Worm (Caenorhabditis elegans) whole organism, L3 larva: Measurements from ENCODE around the gene dph-2.
A peak's percentile ranks its signal among the peaks of the same experiment; 100 is the strongest.

Experiments used
- R02D3.7 ChIP-seq: fragments of 150-350 bp; optimal IDR thresholded peaks from 2 replicates; lab custom pipeline; 2014; ENCODE audit warnings: missing biosample characterization, missing genetic modification characterization
- ZK546.5 ChIP-seq: sonication (generic microtip); optimal IDR thresholded peaks from 2 replicates; lab custom pipeline; 2017; ENCODE audit warnings: missing biosample characterization, missing genetic modification characterization
- aly-2 ChIP-seq: fragments of 150-350 bp; optimal IDR thresholded peaks from 2 replicates; lab custom pipeline; 2014; ENCODE audit warnings: missing biosample characterization, missing genetic modification characterization
- ama-1 ChIP-seq: fragments of 150-350 bp; optimal IDR thresholded peaks from 2 replicates; lab custom pipeline; 2018
- ceh-82 ChIP-seq: fragments of 150-350 bp; optimal IDR thresholded peaks from 2 replicates; lab custom pipeline; 2014; ENCODE audit warnings: missing biosample characterization, missing genetic modification characterization
- daf-12 ChIP-seq: fragments of 150-350 bp; optimal IDR thresholded peaks from 2 replicates; lab custom pipeline; 2014; ENCODE audit warnings: missing biosample characterization, missing genetic modification reagents, missing genetic modification characterization
- egl-27 ChIP-seq: sonication (generic microtip); optimal IDR thresholded peaks from 4 replicates; lab custom pipeline; 2017; ENCODE audit warnings: missing biosample characterization, missing genetic modification reagents, missing genetic modification characterization
- elt-1 ChIP-seq: fragments of 150-350 bp; optimal IDR thresholded peaks from 2 replicates; lab custom pipeline; 2014; ENCODE audit warnings: missing biosample characterization, missing genetic modification characterization
- elt-2 ChIP-seq: sonication (generic microtip); optimal IDR thresholded peaks from 2 replicates; lab custom pipeline; 2016; ENCODE audit warnings: missing genetic modification reagents, mild to moderate bottlenecking, missing genetic modification characterization, missing compliant biosample characterization
- eor-1 ChIP-seq, 2 experiments: fragments of 150-350 bp; optimal IDR thresholded peaks; 2 replicates each; lab custom pipeline; 2014 to 2018; ENCODE audit warnings: missing biosample characterization in 2 of 2, missing genetic modification characterization in 2 of 2
- fkh-10 ChIP-seq: sonication (generic microtip); optimal IDR thresholded peaks from 2 replicates; lab custom pipeline; 2017; ENCODE audit warnings: missing biosample characterization, missing genetic modification reagents, missing genetic modification characterization
- fkh-2 ChIP-seq: fragments of 150-350 bp; optimal IDR thresholded peaks from 2 replicates; lab custom pipeline; 2014; ENCODE audit warnings: missing biosample characterization, missing genetic modification reagents, missing genetic modification characterization
- fos-1 ChIP-seq: fragments of 150-350 bp; optimal IDR thresholded peaks from 2 replicates; lab custom pipeline; 2014; ENCODE audit warnings: missing biosample characterization, missing genetic modification characterization
- hmg-11 ChIP-seq: sonication (generic microtip); optimal IDR thresholded peaks from 2 replicates; lab custom pipeline; 2016; ENCODE audit warnings: missing genetic modification characterization, missing compliant biosample characterization
- jun-1 ChIP-seq: fragments of 150-350 bp; optimal IDR thresholded peaks from 2 replicates; lab custom pipeline; 2014; ENCODE audit warnings: missing biosample characterization, missing genetic modification reagents, missing genetic modification characterization
- lin-15B ChIP-seq: fragments of 150-350 bp; optimal IDR thresholded peaks from 2 replicates; lab custom pipeline; 2014; ENCODE audit warnings: missing biosample characterization, missing genetic modification characterization
- lin-39 ChIP-seq: fragments of 150-350 bp; optimal IDR thresholded peaks from 2 replicates; lab custom pipeline; 2018; ENCODE audit warnings: missing biosample characterization, missing genetic modification reagents, missing genetic modification characterization
- mdl-1 ChIP-seq: fragments of 150-350 bp; optimal IDR thresholded peaks from 2 replicates; lab custom pipeline; 2014; ENCODE audit warnings: missing biosample characterization, missing genetic modification characterization
- nfya-1 ChIP-seq: sonication (generic microtip); optimal IDR thresholded peaks from 2 replicates; lab custom pipeline; 2017; ENCODE audit warnings: missing genetic modification characterization, mild to moderate bottlenecking, missing compliant biosample characterization, antibody characterized with exemption, moderate library complexity; ENCODE audit not compliant: insufficient read depth
- nhr-11 ChIP-seq: fragments of 150-350 bp; optimal IDR thresholded peaks from 2 replicates; lab custom pipeline; 2014; ENCODE audit warnings: missing biosample characterization, missing genetic modification characterization
- nhr-12 ChIP-seq: fragments of 150-350 bp; optimal IDR thresholded peaks from 2 replicates; lab custom pipeline; 2014; ENCODE audit warnings: missing biosample characterization, missing genetic modification characterization
- nhr-23 ChIP-seq: fragments of 150-350 bp; optimal IDR thresholded peaks from 2 replicates; lab custom pipeline; 2014; ENCODE audit warnings: missing biosample characterization, missing genetic modification reagents, missing genetic modification characterization
- nhr-237 ChIP-seq: fragments of 150-350 bp; optimal IDR thresholded peaks from 2 replicates; lab custom pipeline; 2014; ENCODE audit warnings: missing biosample characterization, missing genetic modification characterization
- nhr-25 ChIP-seq: sonication (generic microtip); optimal IDR thresholded peaks from 2 replicates; lab custom pipeline; 2017; ENCODE audit warnings: missing biosample characterization, missing genetic modification characterization
- nhr-28 ChIP-seq: fragments of 150-350 bp; optimal IDR thresholded peaks from 2 replicates; lab custom pipeline; 2014; ENCODE audit warnings: missing biosample characterization, missing genetic modification characterization
- nhr-43 ChIP-seq: sonication (generic microtip); optimal IDR thresholded peaks from 2 replicates; lab custom pipeline; 2016; ENCODE audit warnings: mild to moderate bottlenecking, missing genetic modification characterization, missing compliant biosample characterization; ENCODE audit not compliant: poor library complexity, severe bottlenecking
- nhr-76 ChIP-seq: fragments of 150-350 bp; sonication (generic microtip); optimal IDR thresholded peaks from 5 replicates; lab custom pipeline; 2014; ENCODE audit warnings: missing biosample characterization, missing genetic modification characterization
- pha-4 ChIP-seq: fragments of 150-350 bp; optimal IDR thresholded peaks from 2 replicates; lab custom pipeline; 2014; ENCODE audit warnings: missing biosample characterization, missing genetic modification reagents, missing genetic modification characterization
- pqm-1 ChIP-seq: fragments of 150-350 bp; optimal IDR thresholded peaks from 2 replicates; lab custom pipeline; 2017; ENCODE audit warnings: missing biosample characterization, missing genetic modification characterization, inconsistent platforms
- skn-1 ChIP-seq: fragments of 150-350 bp; optimal IDR thresholded peaks from 2 replicates; lab custom pipeline; 2014; ENCODE audit warnings: missing biosample characterization, missing genetic modification characterization
- unc-39 ChIP-seq: sonication (generic microtip); optimal IDR thresholded peaks from 4 replicates; lab custom pipeline; 2017; ENCODE audit warnings: missing biosample characterization, missing genetic modification characterization
- unc-62 ChIP-seq: fragments of 150-350 bp; sonication (generic microtip); optimal IDR thresholded peaks from 4 replicates; lab custom pipeline; 2014; ENCODE audit warnings: missing biosample characterization, missing genetic modification reagents, missing genetic modification characterization
- zag-1 ChIP-seq: fragments of 150-350 bp; optimal IDR thresholded peaks from 2 replicates; lab custom pipeline; 2014; ENCODE audit warnings: missing biosample characterization, missing genetic modification characterization
- ztf-11 ChIP-seq: fragments of 150-350 bp; optimal IDR thresholded peaks from 2 replicates; lab custom pipeline; 2014; ENCODE audit warnings: missing biosample characterization, missing genetic modification characterization
- ztf-4 ChIP-seq: fragments of 150-350 bp; optimal IDR thresholded peaks from 2 replicates; lab custom pipeline; 2014; ENCODE audit warnings: missing biosample characterization, missing genetic modification characterization

The dph-2 gene

DNA sequence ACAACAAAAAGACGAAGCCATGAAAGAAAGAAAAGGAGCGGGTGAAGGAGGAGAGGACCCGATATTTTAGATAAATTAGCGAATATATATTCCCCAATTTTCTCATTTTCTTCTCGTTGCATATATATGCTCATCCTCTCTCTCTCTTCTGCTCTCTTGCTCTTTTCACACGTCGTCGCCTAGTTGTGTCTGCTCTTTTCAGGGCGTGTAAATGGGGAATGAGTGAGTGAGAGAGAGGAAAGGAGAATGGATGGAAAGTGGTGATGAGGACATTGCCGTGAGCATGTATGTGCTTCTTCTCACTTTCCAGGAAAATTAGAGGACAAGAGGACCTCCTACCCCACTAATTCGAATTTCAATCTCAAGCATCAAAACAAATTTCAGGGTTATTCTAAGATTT, 41.4 kb upstream of the dph-2 start:
- TF ChIP-seq aly-2 (tag; lab: Kevin White, UChicago): no peak
- TF ChIP-seq hmg-11: peak; percentile 33
- no peak for TF ChIP-seq nhr-25

DNA sequence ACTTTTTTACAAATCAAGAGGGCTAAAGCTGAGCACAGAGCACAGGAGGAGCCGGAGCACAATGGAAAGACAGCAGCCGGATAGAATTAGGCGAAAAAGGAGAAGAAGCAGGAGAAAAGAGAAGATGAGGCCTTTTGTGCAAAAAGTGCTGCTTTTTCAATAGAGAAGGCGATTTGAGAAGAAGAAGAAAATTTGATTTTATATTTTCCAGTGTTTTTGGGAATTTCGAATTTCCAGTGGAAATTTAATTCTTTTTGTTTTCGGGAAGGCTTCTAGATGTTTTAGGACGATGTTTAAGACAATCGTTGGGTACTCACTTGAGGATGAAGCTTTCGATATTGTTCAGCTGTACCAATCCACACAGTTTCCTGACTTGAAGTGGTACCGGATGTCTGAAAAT, 39.6 kb upstream of the dph-2 start:
- TF ChIP-seq hmg-11 (no peak), fkh-10 (GFP tag; lab: Kevin White, UChicago) (peak; percentile 94)
- TF ChIP-seq, all 47 proteins: peak for 1

DNA sequence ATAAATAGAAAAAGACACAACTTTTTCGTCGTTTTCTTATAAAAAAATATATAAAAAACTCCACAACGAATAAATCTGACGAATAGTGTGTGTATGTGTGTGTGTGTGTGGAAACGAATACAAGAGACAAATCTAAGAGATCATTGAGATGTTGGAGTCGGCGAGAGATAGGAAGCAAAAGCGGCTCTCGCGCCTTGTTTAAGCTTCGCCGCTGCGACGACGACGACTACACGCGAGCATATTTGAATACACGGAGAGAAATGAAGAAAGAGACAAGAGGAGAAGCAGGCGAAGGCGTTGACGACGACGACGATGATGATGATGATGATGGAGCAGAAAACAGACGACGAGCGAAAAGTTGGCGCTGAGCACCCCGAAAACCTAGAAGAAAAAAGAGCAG, 30.7 kb upstream of the dph-2 start:
- TF ChIP-seq hmg-11: peak; percentile 44
- TF ChIP-seq fkh-2 (tag; lab: Kevin White, UChicago): no peak
- TF ChIP-seq pha-4 (tag; lab: Kevin White, UChicago): no peak
- TF ChIP-seq skn-1 (tag; lab: Kevin White, UChicago): no peak
- TF ChIP-seq lin-15B (tag; lab: Kevin White, UChicago): peak; percentile 18
- peak; percentile 81 for TF ChIP-seq lin-39 (tag; lab: Kevin White, UChicago)
- no peak for TF ChIP-seq egl-27 (tag; lab: Kevin White, UChicago)
- no peak for TF ChIP-seq ztf-4
- TF ChIP-seq nfya-1 (tag; lab: Kevin White, UChicago): peak; percentile 44
- TF ChIP-seq daf-12 (tag; lab: Kevin White, UChicago): no peak
- TF ChIP-seq, all 47 proteins: peak for 4

DNA sequence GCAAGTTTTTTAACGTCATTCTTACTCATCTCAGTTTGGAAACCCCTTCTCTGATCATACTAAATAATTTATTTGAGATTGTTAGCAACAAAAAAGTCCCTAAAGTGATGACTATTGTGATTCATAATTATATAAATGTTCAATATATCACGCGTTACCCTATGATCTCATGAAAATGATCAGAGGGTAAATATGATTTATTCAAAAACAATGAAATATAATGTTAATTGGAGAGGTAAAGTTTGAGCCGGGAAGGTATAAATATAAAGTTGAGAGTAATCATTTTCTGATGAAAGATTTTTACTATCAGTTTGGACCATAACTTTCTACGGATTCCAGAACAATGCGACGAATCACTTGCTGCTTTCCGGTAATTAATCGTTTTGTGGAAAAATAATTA, 23.0 kb upstream of the dph-2 start, which contains the start of gene C52A11.3:
Gene C52A11.3, plus strand, starts transcription at position 301 of the 400 bp plus-strand sequence.
- TF ChIP-seq jun-1 (tag; lab: Kevin White, UChicago) (no peak), ZK546.5 (no peak), pha-4 (tag; lab: Kevin White, UChicago) (no peak), unc-62 (GFP tag; lab: Kevin White, UChicago) (no peak), ztf-4 (no peak), elt-1 (tag; lab: Kevin White, UChicago) (no peak), nhr-25 (no peak), ceh-82 (tag; lab: Kevin White, UChicago) (no peak), egl-27 (tag; lab: Kevin White, UChicago) (no peak), nhr-12 (no peak), mdl-1 (no peak), hmg-11 (no peak), daf-12 (tag; lab: Kevin White, UChicago) (no peak), nhr-11 (tag; lab: Kevin White, UChicago) (no peak), unc-39 (tag; lab: Kevin White, UChicago) (no peak), fos-1 (tag; lab: Kevin White, UChicago) (no peak), eor-1 (tag; optimal IDR thresholded peaks at IDR 0.05; lab: Kevin White, UChicago) (no peak), pqm-1 (tag; lab: Kevin White, UChicago) (no peak)
- TF ChIP-seq, all 47 proteins: peak for 0

DNA sequence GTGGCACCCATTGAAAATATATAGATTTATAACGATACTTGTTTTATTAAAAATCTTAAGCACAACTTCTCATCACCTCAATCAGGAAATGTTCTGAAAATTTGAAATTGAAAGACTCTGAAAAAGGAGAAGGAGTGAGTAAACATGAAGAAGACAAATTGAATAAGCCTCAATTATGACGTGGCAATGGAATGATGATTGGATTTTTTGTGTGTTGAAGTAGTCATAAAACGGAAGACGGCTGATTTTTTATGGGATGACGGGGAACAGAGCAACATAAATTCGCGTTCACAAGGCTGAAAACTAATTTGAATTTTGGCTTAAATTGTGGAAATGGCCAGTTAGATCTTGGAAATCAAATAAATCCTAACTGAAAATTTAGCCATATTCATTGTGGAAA, 17.5 kb upstream of the dph-2 start, which contains the start of gene glb-12:
Gene glb-12, minus strand, starts transcription at position 101 of the 400 bp plus-strand sequence.
- TF ChIP-seq nhr-237: no peak

DNA sequence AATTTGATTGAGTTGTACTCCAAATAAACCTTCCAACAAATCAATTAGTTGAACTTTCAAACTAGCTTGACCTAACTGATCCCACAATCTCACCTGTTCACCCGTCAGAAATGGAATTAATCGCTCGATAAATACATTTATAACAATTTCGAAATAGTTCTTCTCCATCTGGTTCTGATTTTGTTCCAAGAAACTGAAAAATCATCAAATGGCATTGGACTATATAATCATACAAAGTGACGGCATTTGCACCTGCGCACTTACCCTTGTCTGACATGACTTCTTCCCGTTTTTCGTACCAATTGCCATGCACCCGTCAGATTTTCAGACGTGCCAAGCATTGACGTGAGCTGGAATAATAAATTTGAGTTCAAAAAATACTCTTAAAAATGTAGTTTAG, 16.6 kb upstream of the dph-2 start:
- TF ChIP-seq aly-2 (tag; lab: Kevin White, UChicago) (no peak), fos-1 (tag; lab: Kevin White, UChicago) (no peak), nhr-28 (tag; lab: Kevin White, UChicago) (no peak), elt-2 (tag; lab: Kevin White, UChicago) (no peak), eor-1 (tag; optimal IDR thresholded peaks at IDR 0.05; lab: Kevin White, UChicago) (no peak), lin-15B (tag; lab: Kevin White, UChicago) (no peak), ztf-4 (no peak), pqm-1 (tag; lab: Kevin White, UChicago) (no peak), egl-27 (tag; lab: Kevin White, UChicago) (no peak), nhr-23 (tag; lab: Kevin White, UChicago) (no peak), pha-4 (tag; lab: Kevin White, UChicago) (no peak), unc-62 (GFP tag; lab: Kevin White, UChicago) (no peak)
- TF ChIP-seq, all 47 proteins: peak for 0

DNA sequence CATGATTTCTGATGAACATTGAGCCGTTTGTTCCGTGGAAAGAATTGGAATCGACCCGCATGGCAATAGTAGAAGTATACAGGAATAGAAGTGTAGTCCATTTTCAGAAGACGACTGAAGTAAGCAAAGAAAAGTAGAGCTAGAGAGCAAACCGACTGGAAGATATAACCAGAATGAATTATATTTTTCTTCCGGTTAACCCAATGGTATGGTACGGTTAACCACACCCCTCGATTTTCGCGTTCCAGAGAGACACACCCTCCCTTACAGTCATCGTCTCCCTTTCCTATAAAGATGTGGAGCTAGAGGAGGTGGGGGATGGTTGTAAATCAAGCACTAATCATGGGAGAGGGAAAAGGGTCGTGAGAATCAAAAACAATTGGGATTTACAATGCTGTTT, 9.0 kb upstream of the dph-2 start, which contains the start of gene C09G5.14:
Gene C09G5.14, minus strand, starts transcription at position 101 of the 400 bp plus-strand sequence.
- TF ChIP-seq fos-1 (tag; lab: Kevin White, UChicago) (no peak), elt-2 (tag; lab: Kevin White, UChicago) (no peak), skn-1 (tag; lab: Kevin White, UChicago) (no peak), pha-4 (tag; lab: Kevin White, UChicago) (no peak), lin-15B (tag; lab: Kevin White, UChicago) (no peak), elt-1 (tag; lab: Kevin White, UChicago) (no peak), nhr-12 (no peak), nhr-43 (tag; lab: Kevin White, UChicago) (no peak), egl-27 (tag; lab: Kevin White, UChicago) (no peak), nhr-76 (tag; lab: Kevin White, UChicago) (no peak), R02D3.7 (tag; lab: Kevin White, UChicago) (no peak), ztf-11 (tag; lab: Kevin White, UChicago) (no peak), zag-1 (tag; lab: Kevin White, UChicago) (no peak), ZK546.5 (no peak), ama-1 (no peak), fkh-2 (tag; lab: Kevin White, UChicago) (no peak)
